Worm (Caenorhabditis elegans): ENCODE results near the gene C47D12.5.

DNA sequence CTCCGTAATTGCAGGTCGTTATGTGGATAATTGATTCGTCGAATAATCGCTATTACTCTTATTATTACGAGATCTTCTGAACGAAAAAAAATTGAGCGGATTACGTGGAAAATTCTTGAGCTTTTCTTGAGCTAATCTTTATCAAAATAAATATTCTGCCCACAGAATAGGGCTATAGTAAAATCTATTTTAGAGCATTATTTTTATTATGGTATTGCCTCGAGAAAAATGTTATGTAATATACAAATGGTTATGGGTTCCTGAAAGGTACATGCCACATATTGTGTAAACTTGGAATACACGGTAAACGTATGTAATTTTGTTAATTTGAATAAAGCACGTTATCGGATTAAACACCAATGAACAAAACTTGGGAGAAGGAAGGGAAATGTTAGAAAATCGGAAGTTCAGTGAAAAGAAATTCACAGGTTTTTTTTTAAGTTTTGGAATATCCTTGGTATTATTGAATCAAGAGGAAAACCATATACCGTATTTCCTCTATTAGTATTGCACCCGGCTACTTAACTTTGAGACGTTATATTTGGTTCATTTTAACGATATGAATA is 47.8 kb downstream of the C47D12.5 start:
- no peak for TF ChIP-seq snpc-4 (tag; optimal IDR thresholded peaks at IDR 0.05)
- no peak for TF ChIP-seq skn-1 (tag; optimal IDR thresholded peaks at IDR 0.05)
- no peak for TF ChIP-seq unc-62 (GFP tag; optimal IDR thresholded peaks at IDR 0.05)
- no peak for TF ChIP-seq ceh-82 (tag; optimal IDR thresholded peaks at IDR 0.05)
- TF ChIP-seq nfya-1 (tag; optimal IDR thresholded peaks at IDR 0.05; ENCODE audit: insufficient read depth), result no peak
